Fruit fly (Drosophila melanogaster) whole organism, pupa: ENCODE data around the gene Hsc70-4.
A peak's percentile ranks its signal among the peaks of the same experiment; 100 is the strongest.

ENCODE experiments used
- CG10348 ChIP-seq: fragments of 200-800 bp; sonication (Bioruptor generic); IDR thresholded peaks from 2 replicates; pipeline ENCODE4 v1.3.6; 2022; ENCODE audit warnings: missing biosample characterization, missing genetic modification characterization
- CG12605 ChIP-seq: fragments of 200-800 bp; sonication (Bioruptor generic); IDR thresholded peaks from 2 replicates; pipeline ENCODE4 v1.3.6; 2022; ENCODE audit warnings: missing biosample characterization, missing genetic modification characterization
- CG14655 ChIP-seq: fragments of 200-800 bp; sonication (Bioruptor generic); optimal IDR thresholded peaks from 3 replicates; lab custom pipeline; 2017; ENCODE audit warnings: mild to moderate bottlenecking, missing biosample characterization, missing genetic modification reagents, missing genetic modification characterization
- CG15710 ChIP-seq: fragments of 200-800 bp; sonication (Bioruptor generic); optimal IDR thresholded peaks from 2 replicates; lab custom pipeline; 2018; ENCODE audit warnings: missing biosample characterization, mild to moderate bottlenecking, missing genetic modification characterization, moderate library complexity
- CG17806 ChIP-seq: fragments of 200-800 bp; sonication (Bioruptor generic); optimal IDR thresholded peaks from 2 replicates; lab custom pipeline; 2018; ENCODE audit warnings: missing biosample characterization, mild to moderate bottlenecking, missing genetic modification characterization, moderate library complexity
- CG32121 ChIP-seq: fragments of 200-800 bp; sonication (Bioruptor generic); IDR thresholded peaks from 2 replicates; pipeline ENCODE4 v1.3.6; 2022; ENCODE audit warnings: missing biosample characterization, missing genetic modification characterization
- CG34367 ChIP-seq: fragments of 200-800 bp; sonication (Bioruptor generic); optimal IDR thresholded peaks from 2 replicates; lab custom pipeline; 2018; ENCODE audit warnings: missing biosample characterization, mild to moderate bottlenecking, missing genetic modification characterization
- CG4496 ChIP-seq: fragments of 200-800 bp; sonication (Bioruptor generic); IDR thresholded peaks from 3 replicates; pipeline ENCODE4 v1.3.6; 2022; ENCODE audit warnings: missing biosample characterization, missing genetic modification characterization
- CG8159 ChIP-seq: fragments of 200-800 bp; sonication (Bioruptor generic); optimal IDR thresholded peaks from 3 replicates; lab custom pipeline; 2018; ENCODE audit warnings: missing biosample characterization, mild to moderate bottlenecking, missing genetic modification characterization, moderate library complexity
- CG8301 ChIP-seq: fragments of 200-800 bp; sonication (Bioruptor generic); optimal IDR thresholded peaks from 2 replicates; lab custom pipeline; 2018; ENCODE audit warnings: missing biosample characterization, mild to moderate bottlenecking, missing genetic modification characterization
- EcR ChIP-seq: fragments of 200-800 bp; sonication (Bioruptor generic); optimal IDR thresholded peaks from 3 replicates; lab custom pipeline; 2019; ENCODE audit warnings: missing biosample characterization, missing genetic modification characterization, mild to moderate bottlenecking, moderate library complexity, missing genetic modification reagents
- Ets98B ChIP-seq: fragments of 200-800 bp; sonication (Bioruptor generic); IDR thresholded peaks from 2 replicates; pipeline ENCODE4 v1.3.6; 2022; ENCODE audit warnings: missing biosample characterization, missing genetic modification characterization
- Pif1A ChIP-seq: fragments of 200-800 bp; sonication (Bioruptor generic); optimal IDR thresholded peaks from 3 replicates; lab custom pipeline; 2016; ENCODE audit warnings: missing biosample characterization, missing genetic modification characterization
- Pif1B ChIP-seq: fragments of 200-800 bp; sonication (Bioruptor generic); optimal IDR thresholded peaks from 3 replicates; lab custom pipeline; 2016; ENCODE audit warnings: missing biosample characterization, missing genetic modification characterization
- Snoo ChIP-seq: fragments of 200-800 bp; sonication (Bioruptor generic); optimal IDR thresholded peaks from 3 replicates; lab custom pipeline; 2017; ENCODE audit warnings: missing biosample characterization, mild to moderate bottlenecking, missing genetic modification characterization, inconsistent platforms
- fd96Ca ChIP-seq: fragments of 200-800 bp; sonication (Bioruptor generic); IDR thresholded peaks from 3 replicates; pipeline ENCODE4 v1.3.6; 2022; ENCODE audit warnings: missing biosample characterization, missing genetic modification characterization
- gl ChIP-seq: fragments of 200-800 bp; sonication (Bioruptor generic); optimal IDR thresholded peaks from 2 replicates; lab custom pipeline; 2018; ENCODE audit warnings: missing biosample characterization, mild to moderate bottlenecking, missing genetic modification characterization
- rn ChIP-seq: fragments of 200-800 bp; sonication (Bioruptor generic); IDR thresholded peaks from 2 replicates; pipeline ENCODE4 v1.3.6; 2022; ENCODE audit warnings: missing biosample characterization, missing genetic modification characterization

Hsc70-4 gene

dm6 chr3R:15242186-15243045 is at the start of gene Hsc70-4, which contains the start of gene tefu:
Gene Hsc70-4 (plus strand): TSS chr3R:15242687.
Gene tefu (minus strand): TSS chr3R:15242236.
- TF ChIP-seq CG12605 (GFP tag; lab: Robert Waterston, UW) (0 out of 2 replicates have a peak, but pooled peaks have one; percentile 23), fd96Ca (GFP tag; lab: Robert Waterston, UW) (peak; percentile 80), Pif1B (GFP tag; lab: Kevin White, UChicago) (no peak), CG32121 (peak; percentile 77), CG4496 (GFP tag; lab: Robert Waterston, UW) (peak; percentile 78; the same call in 2 of the 3 replicates), Snoo (tag; lab: Kevin White, UChicago) (peak; percentile 14), CG15710 (tag; lab: Kevin White, UChicago) (peak; percentile 65), rn (GFP tag; lab: Robert Waterston, UW) (peak; percentile 75), EcR (GFP tag; lab: Kevin White, UChicago) (peak; percentile 29), CG34367 (no peak), CG8159 (tag; lab: Kevin White, UChicago) (peak; percentile 87), CG10348 (0 out of 2 replicates have a peak, but pooled peaks have one; percentile 43), CG8301 (tag; lab: Kevin White, UChicago) (no peak)

dm6 chr3R:15196134-15197034 is 46.1 kb upstream of the Hsc70-4 start, which contains the start of the genes Kpc1 and CG42542:
Gene Kpc1 (minus strand): TSS chr3R:15196210.
Gene CG42542 (plus strand): TSS chr3R:15196598.
- TF ChIP-seq fd96Ca (GFP tag; lab: Robert Waterston, UW) (0 out of 3 replicates have a peak, but pooled peaks have one; percentile 40), CG15710 (tag; lab: Kevin White, UChicago) (peak; percentile 43), Pif1A (GFP tag; lab: Kevin White, UChicago) (peak; percentile 10), CG4496 (GFP tag; lab: Robert Waterston, UW) (peak; percentile 69), CG10348 (no peak), CG8159 (tag; lab: Kevin White, UChicago) (peak; percentile 58), Ets98B (no peak; the same call in none of the 2 replicates), Snoo (tag; lab: Kevin White, UChicago) (no peak), CG8301 (tag; lab: Kevin White, UChicago) (peak; percentile 29), CG12605 (GFP tag; lab: Robert Waterston, UW) (0 out of 2 replicates have a peak, but pooled peaks have one; percentile 23), CG34367 (peak; percentile 30), CG32121 (peak; percentile 44; the same call in 1 of the 2 replicates), CG17806 (tag; lab: Kevin White, UChicago) (peak; percentile 50), CG14655 (GFP tag; lab: Kevin White, UChicago) (no peak), EcR (GFP tag; lab: Kevin White, UChicago) (no peak)
- TF ChIP-seq, all 21 proteins: peak for 10

dm6 chr3R:15197373-15197772 is 45.1 kb upstream of the Hsc70-4 start:
- TF ChIP-seq EcR (GFP tag; lab: Kevin White, UChicago) (no peak), gl (peak; percentile 6)

- TF ChIP-seq CG8301 (tag; lab: Kevin White, UChicago) = no peak
- peak; percentile 52 for TF ChIP-seq EcR (GFP tag; lab: Kevin White, UChicago)
These were observed 44.3 kb upstream of the Hsc70-4 start for dm6 chr3R:15198052-15198793.

dm6 chr3R:15205223-15205622 is 37.3 kb upstream of the Hsc70-4 start:
- TF ChIP-seq CG4496 (GFP tag; lab: Robert Waterston, UW) (peak; percentile 28; the same call in 1 of the 3 replicates), CG15710 (tag; lab: Kevin White, UChicago) (no peak)

- peak; percentile 20 for TF ChIP-seq EcR (GFP tag; lab: Kevin White, UChicago)
- TF ChIP-seq Ets98B = peak; percentile 40; the same call in 1 of the 2 replicates
- no peak for TF ChIP-seq CG12605 (GFP tag; lab: Robert Waterston, UW)
These were observed 36.2 kb upstream of the Hsc70-4 start, which contains the start of gene Spn88Ea for dm6 chr3R:15206273-15206672. Gene Spn88Ea (minus strand): TSS chr3R:15206447.
